Worm (Caenorhabditis elegans): ENCODE results near the gene Y54G2A.73.

DNA sequence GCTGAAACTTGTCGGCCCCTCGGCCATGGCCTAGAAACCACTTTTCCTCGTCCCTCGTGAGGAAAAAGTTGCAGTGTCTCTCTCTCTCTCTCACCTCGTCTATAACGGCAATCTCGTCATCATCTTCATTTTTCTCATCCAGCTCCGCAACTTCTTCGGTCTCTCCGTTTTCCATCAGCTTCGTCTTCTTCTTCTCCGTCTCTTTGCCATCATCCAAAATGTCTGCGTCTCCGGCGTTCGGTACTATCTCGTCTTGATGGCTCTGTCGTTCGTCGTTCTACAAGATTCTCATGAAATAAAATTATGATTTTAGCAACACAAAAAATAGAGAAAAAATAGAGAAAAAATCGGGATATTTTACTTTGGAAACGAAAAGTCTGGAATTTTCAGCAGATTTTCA, 7.2 kb downstream of the Y54G2A.73 start:
- TF ChIP-seq pat-9 (tag; optimal IDR thresholded peaks at IDR 0.05) (no peak), ceh-9 (tag; optimal IDR thresholded peaks at IDR 0.05) (no peak), nhr-11 (tag; optimal IDR thresholded peaks at IDR 0.05) (no peak), F13H6.1 (tag; optimal IDR thresholded peaks at IDR 0.05) (no peak), dmd-4 (tag; optimal IDR thresholded peaks at IDR 0.05; ENCODE audit: borderline replicate concordance) (no peak)
